Fruit fly (Drosophila melanogaster) S2 (cell line): ENCODE results near the gene CG9377.
A peak's percentile ranks its signal among the peaks of the same experiment; 100 is the strongest.

Source experiments
- CG8478 ChIP-seq: fragments of >200 bp; optimal IDR thresholded peaks from 2 replicates; lab custom pipeline; 2018
- CTCF ChIP-seq, 2 experiments: fragments of >200 bp; optimal IDR thresholded peaks; 2 replicates each; lab custom pipeline; 2018

Gene CG9377

dm6 chr2L:13366109-13366747, 4.9 kb upstream of the CG9377 start, which contains the start of the genes Nnp-1 and Grx3:
Nnp-1 (minus strand) TSS chr2L:13366189.
Grx3 (plus strand) TSS chr2L:13366447.
- TF ChIP-seq CTCF (optimal IDR thresholded peaks at IDR 0.05; lab: Kevin White, UChicago) = no peak
- no peak for TF ChIP-seq CG8478 (lab: Kevin White, UChicago)

dm6 chr2L:13362953-13363352, 1.6 kb upstream of the CG9377 start:
- no peak for TF ChIP-seq CG8478 (lab: Kevin White, UChicago)
- TF ChIP-seq CTCF (optimal IDR thresholded peaks at IDR 0.05; lab: Kevin White, UChicago) = no peak

dm6 chr2L:13354580-13355347, 6.6 kb downstream of the CG9377 start, which contains the start of gene CG9395:
CG9395 (minus strand) TSS chr2L:13355073.
- no peak for TF ChIP-seq CTCF (optimal IDR thresholded peaks at IDR 0.05; lab: Kevin White, UChicago)

dm6 chr2L:13349237-13349902, 12.0 kb downstream of the CG9377 start:
- TF ChIP-seq CG8478 (lab: Kevin White, UChicago) = no peak
- TF ChIP-seq CTCF (optimal IDR thresholded peaks at IDR 0.05; lab: Kevin White, UChicago) = no peak

- no peak for TF ChIP-seq CG8478 (lab: Kevin White, UChicago)
- TF ChIP-seq CTCF (optimal IDR thresholded peaks at IDR 0.05; lab: Kevin White, UChicago) = no peak
Measured at dm6 chr2L:13347473-13347872, 13.9 kb downstream of the CG9377 start, which contains the start of gene CG16826. CG16826 (plus strand) TSS chr2L:13347773.

- no peak for TF ChIP-seq CG8478 (lab: Kevin White, UChicago)
- TF ChIP-seq CTCF (optimal IDR thresholded peaks at IDR 0.05; lab: Kevin White, UChicago) = no peak
Measured at dm6 chr2L:13332736-13333135, 28.6 kb downstream of the CG9377 start.

- TF ChIP-seq CG8478 (lab: Kevin White, UChicago) (no peak), CTCF (optimal IDR thresholded peaks at IDR 0.05; lab: Kevin White, UChicago) (no peak)
Measured at dm6 chr2L:13331868-13332544, 29.4 kb downstream of the CG9377 start.

- TF ChIP-seq CG8478 (lab: Kevin White, UChicago) = no peak
- no peak for TF ChIP-seq CTCF (optimal IDR thresholded peaks at IDR 0.05; lab: Kevin White, UChicago)
Measured at dm6 chr2L:13331021-13331420, 30.3 kb downstream of the CG9377 start, which contains the start of gene hbt. hbt (minus strand) TSS chr2L:13331121.

- TF ChIP-seq CTCF (optimal IDR thresholded peaks at IDR 0.05; lab: Kevin White, UChicago) (peak; percentile 61 to 71), CG8478 (lab: Kevin White, UChicago) (no peak)
Measured at dm6 chr2L:13325823-13326222, 35.5 kb downstream of the CG9377 start.
